Worm (Caenorhabditis elegans): ENCODE data around the gene prp-19.

The prp-19 gene

ce11 chrIII:5150012-5150411 lies 21.8 kb downstream of the prp-19 start:
- TF ChIP-seq snpc-4 (tag; optimal IDR thresholded peaks at IDR 0.05) (no peak), ztf-1 (GFP tag; conservative IDR thresholded peaks at IDR 0.05) (no peak)

DNA sequence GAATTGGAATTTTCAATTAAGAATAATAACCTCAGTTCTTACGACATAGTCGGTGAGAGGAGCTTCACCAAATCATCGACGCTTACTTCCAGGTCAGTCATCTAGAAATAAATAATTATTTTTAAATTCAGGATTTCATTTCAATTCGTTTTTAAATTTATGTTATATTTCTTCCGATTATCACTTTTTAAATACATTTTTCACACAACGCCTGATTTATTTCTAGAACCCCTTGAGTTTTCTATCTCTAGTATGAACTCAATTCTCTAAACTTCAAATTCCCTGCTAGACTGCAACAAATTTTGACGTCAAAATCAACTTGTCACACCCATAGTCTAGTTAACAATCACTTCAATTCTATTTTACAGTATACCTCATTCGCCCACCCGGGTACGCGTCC lies 22.4 kb downstream of the prp-19 start, which contains the start of gene Y54H5A.2:
Y54H5A.2 (minus strand) TSS at position 101 of the 400 bp plus-strand sequence.
- TF ChIP-seq peb-1 (tag; optimal IDR thresholded peaks at IDR 0.05), result no peak
- TF ChIP-seq elt-3 (tag; optimal IDR thresholded peaks at IDR 0.05), result no peak
- no peak for TF ChIP-seq F13H6.1 (tag; optimal IDR thresholded peaks at IDR 0.05)
- no peak for TF ChIP-seq ztf-4 (tag; optimal IDR thresholded peaks at IDR 0.05)
- no peak for TF ChIP-seq lsy-2 (tag; optimal IDR thresholded peaks at IDR 0.05)
- TF ChIP-seq nhr-6 (tag; optimal IDR thresholded peaks at IDR 0.05), result no peak
- TF ChIP-seq elt-1 (tag; optimal IDR thresholded peaks at IDR 0.05), result no peak
- TF ChIP-seq fos-1 (tag; optimal IDR thresholded peaks at IDR 0.05), result no peak
- TF ChIP-seq lin-13 (GFP tag; optimal IDR thresholded peaks at IDR 0.05), result no peak
- no peak for TF ChIP-seq nhr-25 (tag; optimal IDR thresholded peaks at IDR 0.05)
- no peak for TF ChIP-seq mdl-1 (tag; optimal IDR thresholded peaks at IDR 0.05)
- TF ChIP-seq gmeb-1 (tag; optimal IDR thresholded peaks at IDR 0.05), result no peak
- TF ChIP-seq ama-1 (optimal IDR thresholded peaks at IDR 0.05), result no peak

- TF ChIP-seq nhr-12 (tag; optimal IDR thresholded peaks at IDR 0.05) (no peak), F13H6.1 (tag; optimal IDR thresholded peaks at IDR 0.05) (no peak), Y55F3AM.14 (GFP tag; optimal IDR thresholded peaks at IDR 0.05) (no peak), ztf-1 (GFP tag; conservative IDR thresholded peaks at IDR 0.05) (no peak), snpc-4 (tag; optimal IDR thresholded peaks at IDR 0.05) (no peak), nhr-23 (tag; optimal IDR thresholded peaks at IDR 0.05) (no peak), aly-2 (tag; optimal IDR thresholded peaks at IDR 0.05) (no peak), ama-1 (optimal IDR thresholded peaks at IDR 0.05) (no peak)
These were observed 24.4 kb downstream of the prp-19 start for ce11 chrIII:5147445-5147844.

- TF ChIP-seq crh-2 (tag; optimal IDR thresholded peaks at IDR 0.05) (peak; percentile 5), nhr-23 (tag; optimal IDR thresholded peaks at IDR 0.05) (no peak), ztf-4 (tag; optimal IDR thresholded peaks at IDR 0.05) (no peak), mdl-1 (tag; optimal IDR thresholded peaks at IDR 0.05) (no peak), egl-27 (tag; optimal IDR thresholded peaks at IDR 0.05) (no peak), mbf-1 (tag; optimal IDR thresholded peaks at IDR 0.05) (no peak), peb-1 (tag; optimal IDR thresholded peaks at IDR 0.05) (no peak), Y55F3AM.14 (GFP tag; optimal IDR thresholded peaks at IDR 0.05) (no peak), C34F6.9 (tag; optimal IDR thresholded peaks at IDR 0.05) (no peak), R02D3.7 (tag; optimal IDR thresholded peaks at IDR 0.05) (no peak), blmp-1 (tag; optimal IDR thresholded peaks at IDR 0.05; ENCODE audit: insufficient read depth) (no peak), nhr-11 (tag; optimal IDR thresholded peaks at IDR 0.05) (no peak), nhr-12 (tag; optimal IDR thresholded peaks at IDR 0.05) (no peak), fos-1 (tag; optimal IDR thresholded peaks at IDR 0.05) (peak; percentile 52), gmeb-1 (tag; optimal IDR thresholded peaks at IDR 0.05) (no peak), nhr-21 (tag; optimal IDR thresholded peaks at IDR 0.05) (no peak), ceh-16 (tag; optimal IDR thresholded peaks at IDR 0.05) (no peak)
These were observed 25.1 kb downstream of the prp-19 start for ce11 chrIII:5146749-5147148.

DNA sequence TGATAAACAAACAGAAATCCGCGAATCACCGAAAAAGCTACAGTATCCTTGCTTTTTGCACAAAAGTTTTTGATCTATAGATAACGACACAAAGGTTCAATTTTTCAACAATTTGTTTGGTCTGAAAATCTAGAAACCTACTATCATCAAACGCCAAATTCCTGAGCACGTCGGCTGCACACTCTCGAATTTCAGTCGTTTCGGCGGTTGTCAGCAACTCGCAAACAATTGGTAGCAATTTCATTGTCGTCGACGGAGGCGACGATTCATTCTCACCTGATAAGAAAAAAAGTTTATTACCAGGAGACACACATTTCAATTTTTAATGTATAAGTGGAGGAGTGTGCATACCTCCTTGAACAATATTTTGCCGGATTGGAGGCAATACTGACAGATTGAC lies 26.0 kb downstream of the prp-19 start:
- TF ChIP-seq fos-1 (tag; optimal IDR thresholded peaks at IDR 0.05) (peak; percentile 51), zag-1 (tag; optimal IDR thresholded peaks at IDR 0.05) (no peak)

DNA sequence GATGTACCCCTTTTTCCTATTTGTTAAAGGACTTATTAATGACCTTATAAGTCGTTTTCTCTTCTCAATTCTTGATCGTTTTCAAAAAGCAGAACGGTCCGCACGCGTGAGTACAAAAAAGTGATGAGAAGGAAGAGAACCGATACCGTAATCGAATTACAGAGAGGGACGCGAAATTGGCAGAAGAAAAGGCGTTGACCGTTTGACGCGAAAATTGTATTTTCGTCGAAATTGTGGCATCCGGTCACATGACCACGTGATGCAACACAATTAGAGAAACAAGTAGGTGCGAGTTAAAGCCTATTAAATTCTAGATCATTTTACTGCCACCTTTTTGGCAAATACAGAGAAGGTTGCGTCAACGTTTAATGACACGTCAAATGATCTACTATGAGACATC lies 27.7 kb downstream of the prp-19 start:
- TF ChIP-seq egl-27 (tag; optimal IDR thresholded peaks at IDR 0.05), result no peak
- no peak for TF ChIP-seq nhr-10 (tag; optimal IDR thresholded peaks at IDR 0.05)
- no peak for TF ChIP-seq ztf-4 (tag; optimal IDR thresholded peaks at IDR 0.05)
- peak; percentile 0 for TF ChIP-seq sma-9 (GFP tag; optimal IDR thresholded peaks at IDR 0.05)
- no peak for TF ChIP-seq sma-9 (tag; optimal IDR thresholded peaks at IDR 0.05)
- no peak for TF ChIP-seq unc-55 (GFP tag; optimal IDR thresholded peaks at IDR 0.05)
- peak; percentile 34 for TF ChIP-seq nhr-129 (tag; optimal IDR thresholded peaks at IDR 0.05)

Measured in whole organism, L2 larva.